Worm (Caenorhabditis elegans): Measurements from ENCODE around the gene F10C1.9.

Gene F10C1.9

DNA sequence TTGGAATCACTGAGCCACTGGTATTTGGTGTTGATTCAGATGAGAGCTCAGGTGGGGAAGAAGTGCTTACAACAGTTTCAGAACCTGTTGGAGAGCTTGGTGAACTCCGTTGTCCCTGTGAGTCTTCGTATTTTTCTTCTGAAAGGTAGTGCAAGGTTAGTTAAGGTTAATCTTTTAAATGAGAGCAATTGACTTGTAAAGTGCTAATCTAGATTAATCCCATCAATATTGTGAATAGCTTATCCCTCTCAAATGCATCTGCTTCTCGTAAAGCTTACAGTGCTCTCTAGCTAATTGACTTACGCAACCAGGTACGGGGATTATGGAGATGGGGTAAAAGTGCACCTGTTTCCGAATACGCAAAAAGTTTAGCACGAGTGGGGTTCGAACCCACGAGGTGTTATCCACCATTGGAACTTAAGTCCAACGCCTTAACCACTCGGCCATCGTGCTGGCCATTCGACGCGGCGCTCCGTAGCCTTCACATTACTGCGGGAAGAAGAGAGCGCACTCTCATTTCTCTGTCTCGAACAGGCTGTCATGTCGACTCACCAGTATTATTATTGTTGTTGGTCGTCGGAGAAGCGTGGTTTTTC lies 27.6 kb upstream of the F10C1.9 start (continued):
- TF ChIP-seq nhr-90 (tag; optimal IDR thresholded peaks at IDR 0.05; ENCODE audit: poor library complexity), result peak; percentile 50
- TF ChIP-seq lin-14 (GFP tag; optimal IDR thresholded peaks at IDR 0.05), result peak; percentile 42
- TF ChIP-seq snpc-4 (tag; optimal IDR thresholded peaks at IDR 0.05), result peak; percentile 23
- no peak for TF ChIP-seq fos-1 (tag; optimal IDR thresholded peaks at IDR 0.05)
- TF ChIP-seq dpl-1 (GFP tag; optimal IDR thresholded peaks at IDR 0.05), result peak in 2 of 3 experiments; percentile 10 to 18
- TF ChIP-seq ceh-8 (GFP tag; optimal IDR thresholded peaks at IDR 0.05), result peak; percentile 11
- TF ChIP-seq C34B4.2 (tag; optimal IDR thresholded peaks at IDR 0.05), result no peak
- no peak for TF ChIP-seq lin-15B (tag; optimal IDR thresholded peaks at IDR 0.05)
- TF ChIP-seq F16B12.6 (tag; optimal IDR thresholded peaks at IDR 0.05), result peak; percentile 42
- TF ChIP-seq Y116A8C.19 (tag; optimal IDR thresholded peaks at IDR 0.05; ENCODE audit: borderline replicate concordance), result no peak
- no peak for TF ChIP-seq sup-37 (GFP tag; optimal IDR thresholded peaks at IDR 0.05)
- no peak for TF ChIP-seq ceh-90 (tag; optimal IDR thresholded peaks at IDR 0.05)
- no peak for TF ChIP-seq tlp-1 (tag; optimal IDR thresholded peaks at IDR 0.05)
- no peak for TF ChIP-seq tbx-2 (tag; optimal IDR thresholded peaks at IDR 0.05)
- no peak for TF ChIP-seq pag-3 (tag; optimal IDR thresholded peaks at IDR 0.05; ENCODE audit: borderline replicate concordance, insufficient read depth)
- TF ChIP-seq lin-35 (GFP tag; optimal IDR thresholded peaks at IDR 0.05), result peak; percentile 56 to 62
- no peak for TF ChIP-seq unc-30 (tag; optimal IDR thresholded peaks at IDR 0.05)
- peak; percentile 57 for TF ChIP-seq nhr-85 (tag)
- no peak for TF ChIP-seq pax-3 (tag; optimal IDR thresholded peaks at IDR 0.05)
- TF ChIP-seq lir-3 (tag; optimal IDR thresholded peaks at IDR 0.05; ENCODE audit: poor library complexity), result no peak
- no peak for TF ChIP-seq sox-4 (tag; optimal IDR thresholded peaks at IDR 0.05)
- no peak for TF ChIP-seq ceh-88 (GFP tag; IDR thresholded peaks at IDR 0.05)
- peak in 1 of 6 experiments; percentile 13 for TF ChIP-seq elt-3 (tag; optimal IDR thresholded peaks at IDR 0.05)
- TF ChIP-seq zip-4 (GFP tag; optimal IDR thresholded peaks at IDR 0.05), result no peak
- no peak for TF ChIP-seq hlh-4 (tag; optimal IDR thresholded peaks at IDR 0.05)
- no peak for TF ChIP-seq lin-39 (tag; optimal IDR thresholded peaks at IDR 0.05)
- TF ChIP-seq sptf-1 (tag; optimal IDR thresholded peaks at IDR 0.05), result no peak
- TF ChIP-seq dsc-1 (tag; optimal IDR thresholded peaks at IDR 0.05), result peak; percentile 10
- TF ChIP-seq vab-15 (tag; optimal IDR thresholded peaks at IDR 0.05), result no peak
- no peak for TF ChIP-seq efl-3 (GFP tag; optimal IDR thresholded peaks at IDR 0.05)
- TF ChIP-seq ceh-82 (tag; optimal IDR thresholded peaks at IDR 0.05), result peak in 2 of 3 experiments; percentile 25 to 55
- TF ChIP-seq nhr-76 (tag; optimal IDR thresholded peaks at IDR 0.05), result no peak
- TF ChIP-seq skn-1 (tag; optimal IDR thresholded peaks at IDR 0.05), result peak; percentile 20
- no peak for TF ChIP-seq mef-2 (tag; optimal IDR thresholded peaks at IDR 0.05)
- no peak for TF ChIP-seq aha-1 (tag; optimal IDR thresholded peaks at IDR 0.05)
- TF ChIP-seq ets-5 (GFP tag; IDR thresholded peaks at IDR 0.05), result no peak
- TF ChIP-seq mep-1 (tag; optimal IDR thresholded peaks at IDR 0.05), result peak; percentile 9
- TF ChIP-seq C16A3.4 (tag; optimal IDR thresholded peaks at IDR 0.05), result peak; percentile 56
- no peak for TF ChIP-seq jun-1 (tag; optimal IDR thresholded peaks at IDR 0.05)
- TF ChIP-seq fkh-10 (GFP tag; optimal IDR thresholded peaks at IDR 0.05), result no peak
- TF ChIP-seq nhr-71 (tag; optimal IDR thresholded peaks at IDR 0.05), result peak; percentile 63
- no peak for TF ChIP-seq blmp-1 (tag; optimal IDR thresholded peaks at IDR 0.05)
- peak; percentile 59 for TF ChIP-seq nhr-19 (GFP tag; conservative IDR thresholded peaks at IDR 0.05)
- TF ChIP-seq snu-23 (GFP tag; optimal IDR thresholded peaks at IDR 0.05), result peak; percentile 73
- TF ChIP-seq rnt-1 (tag; optimal IDR thresholded peaks at IDR 0.05), result peak; percentile 67
- peak; percentile 63 for TF ChIP-seq nhr-47 (tag; optimal IDR thresholded peaks at IDR 0.05)
- TF ChIP-seq nhr-11 (tag; optimal IDR thresholded peaks at IDR 0.05), result no peak
- TF ChIP-seq nhr-84 (tag; optimal IDR thresholded peaks at IDR 0.05), result no peak
- TF ChIP-seq ztf-11 (tag; optimal IDR thresholded peaks at IDR 0.05), result no peak
- no peak for TF ChIP-seq nhr-28 (tag; optimal IDR thresholded peaks at IDR 0.05)
- TF ChIP-seq xbp-1 (tag; optimal IDR thresholded peaks at IDR 0.05), result peak; percentile 17
- peak; percentile 51 for TF ChIP-seq swsn-7 (tag; optimal IDR thresholded peaks at IDR 0.05)
- TF ChIP-seq nhr-12 (tag; optimal IDR thresholded peaks at IDR 0.05), result no peak
